Fruit fly (Drosophila melanogaster) whole organism: ENCODE data around the gene CG14561.

ENCODE experiments used
- CG8478 ChIP-seq: fragments of >200 bp; optimal IDR thresholded peaks from 2 replicates; lab custom pipeline; 2018; ENCODE audit warnings: inconsistent platforms
- Dll ChIP-seq: fragments of >200 bp; optimal IDR thresholded peaks from 2 replicates; lab custom pipeline; 2017
- EcR ChIP-seq, 2 experiments: fragments of >200 bp; optimal IDR thresholded peaks; 2 replicates each; lab custom pipeline; 2017; ENCODE audit warnings: missing biosample characterization in 2 of 2, missing genetic modification characterization in 2 of 2, missing genetic modification reagents in 2 of 2
- pan ChIP-seq: fragments of >200 bp; optimal IDR thresholded peaks from 2 replicates; lab custom pipeline; 2017
- psq ChIP-seq: fragments of >200 bp; optimal IDR thresholded peaks from 2 replicates; lab custom pipeline; 2017
- usp ChIP-seq: fragments of >200 bp; optimal IDR thresholded peaks from 2 replicates; lab custom pipeline; 2017; ENCODE audit warnings: missing biosample characterization, missing genetic modification characterization, mixed read lengths

The CG14561 gene

DNA sequence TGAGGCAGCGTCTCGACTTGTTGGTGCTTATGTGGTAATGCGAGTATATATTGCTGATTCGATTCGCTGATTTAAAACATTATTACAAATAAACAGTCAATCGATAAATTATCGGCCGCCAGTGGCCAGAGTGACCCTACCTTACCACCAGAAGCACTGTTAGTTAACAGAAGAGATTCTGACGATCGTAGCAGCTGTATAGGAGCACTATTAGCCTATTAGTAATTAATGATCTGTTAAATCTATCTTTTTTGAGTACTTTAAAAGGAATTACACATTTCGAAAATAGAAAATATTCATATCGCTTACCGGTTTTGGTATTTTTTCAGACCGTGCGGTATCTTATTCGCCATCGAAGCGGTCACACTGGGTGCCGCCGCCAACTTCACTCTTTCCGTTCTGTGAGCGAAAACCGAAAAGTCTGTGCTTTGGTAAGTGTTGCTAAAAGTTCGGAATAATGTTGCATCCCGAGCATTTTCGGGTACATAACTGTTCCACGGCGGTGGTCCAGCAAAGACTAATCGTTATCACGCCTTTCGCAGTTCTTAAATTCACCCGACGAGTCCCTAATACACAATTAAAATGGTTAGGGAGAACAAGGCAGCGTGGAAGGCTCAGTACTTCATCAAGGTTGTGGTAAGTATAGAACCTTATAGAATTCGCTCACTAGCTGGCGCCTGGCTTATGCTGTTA lies 10.1 kb downstream of the CG14561 start, which contains the start of the genes CG7130 and RpLP0:
Gene CG7130 (minus strand): TSS at position 51 of the 693 bp plus-strand sequence.
Gene RpLP0 (plus strand): TSS at position 162 of the 693 bp plus-strand sequence.
- no peak for TF ChIP-seq CG8478 (lab: Kevin White, UChicago)
- TF ChIP-seq EcR (GFP tag; optimal IDR thresholded peaks at IDR 0.05; lab: Kevin White, UChicago), result no peak
- no peak for TF ChIP-seq usp
- TF ChIP-seq pan, result no peak
- no peak for TF ChIP-seq Dll
- no peak for TF ChIP-seq psq (lab: Kevin White, UChicago)

DNA sequence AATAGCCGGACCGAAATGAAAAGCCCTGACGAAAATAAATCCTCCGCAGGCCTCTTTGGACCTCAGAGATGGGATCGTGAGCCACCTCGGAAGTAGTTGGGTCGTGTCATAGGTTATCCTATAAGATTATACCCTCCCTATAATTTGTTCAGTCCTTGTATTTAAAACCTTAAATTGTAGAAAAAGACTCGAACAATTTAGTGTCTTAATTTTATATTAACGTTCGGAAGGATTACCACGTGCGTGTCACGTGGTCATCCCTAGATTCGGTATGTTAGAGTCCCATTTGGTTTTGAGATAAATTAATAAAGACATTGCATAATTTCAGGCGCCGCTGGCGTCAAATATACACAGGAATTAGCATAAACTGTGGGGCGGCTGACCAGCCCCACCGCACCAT lies 12.4 kb downstream of the CG14561 start:
- no peak for TF ChIP-seq Dll
- TF ChIP-seq pan, result no peak
- no peak for TF ChIP-seq psq (lab: Kevin White, UChicago)
- no peak for TF ChIP-seq EcR (GFP tag; optimal IDR thresholded peaks at IDR 0.05; lab: Kevin White, UChicago)
- no peak for TF ChIP-seq usp
- TF ChIP-seq CG8478 (lab: Kevin White, UChicago), result no peak

DNA sequence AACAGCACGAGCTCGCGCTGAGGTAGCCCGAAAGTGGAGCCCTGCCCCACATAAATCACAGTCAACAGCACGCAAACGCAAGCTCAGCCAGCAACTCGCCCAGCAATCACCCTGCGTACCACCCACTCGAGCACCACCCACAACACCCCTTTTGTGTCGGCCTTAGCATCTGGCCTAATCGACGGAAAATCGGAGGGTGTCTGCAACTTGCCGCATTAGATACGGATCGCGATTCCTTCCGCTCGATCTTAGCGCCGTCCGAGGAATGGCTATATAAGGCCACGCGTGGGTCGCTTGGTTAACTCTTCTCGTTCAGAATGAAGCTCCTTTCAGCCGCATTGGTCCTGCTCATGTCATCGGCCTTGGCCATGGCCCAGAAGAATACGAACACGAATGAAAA lies 14.3 kb downstream of the CG14561 start, which contains the start of gene Sfp79B:
Gene Sfp79B (plus strand): TSS at position 301 of the 400 bp plus-strand sequence.
- TF ChIP-seq Dll, result no peak
- TF ChIP-seq psq (lab: Kevin White, UChicago), result no peak
- TF ChIP-seq pan, result no peak
- TF ChIP-seq usp, result no peak
- TF ChIP-seq EcR (GFP tag; optimal IDR thresholded peaks at IDR 0.05; lab: Kevin White, UChicago), result no peak
- TF ChIP-seq CG8478 (lab: Kevin White, UChicago), result no peak

DNA sequence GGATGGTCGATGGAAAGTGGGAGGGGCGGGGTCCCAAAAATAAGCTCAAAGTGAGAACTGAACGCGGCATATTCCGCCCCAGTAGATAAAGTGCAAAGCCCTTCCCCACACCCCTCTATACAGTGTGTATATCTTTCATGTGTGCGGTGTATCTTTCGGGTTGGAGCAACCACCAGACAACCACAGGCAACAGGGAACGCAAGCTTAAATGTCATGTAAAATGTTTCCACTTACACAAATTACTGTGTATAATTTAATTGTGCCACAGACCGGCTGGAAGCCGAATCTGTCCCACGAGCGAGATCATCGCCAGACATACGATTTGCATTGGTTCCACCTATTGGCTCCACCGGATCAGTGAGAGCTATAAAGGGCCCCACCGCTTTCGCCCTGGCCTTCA lies 16.7 kb downstream of the CG14561 start, which contains the start of gene msopa:
Gene msopa (plus strand): TSS at position 301 of the 400 bp plus-strand sequence.
- TF ChIP-seq psq (lab: Kevin White, UChicago) (no peak), usp (no peak), Dll (no peak), pan (no peak), EcR (GFP tag; optimal IDR thresholded peaks at IDR 0.05; lab: Kevin White, UChicago) (no peak), CG8478 (lab: Kevin White, UChicago) (no peak)

DNA sequence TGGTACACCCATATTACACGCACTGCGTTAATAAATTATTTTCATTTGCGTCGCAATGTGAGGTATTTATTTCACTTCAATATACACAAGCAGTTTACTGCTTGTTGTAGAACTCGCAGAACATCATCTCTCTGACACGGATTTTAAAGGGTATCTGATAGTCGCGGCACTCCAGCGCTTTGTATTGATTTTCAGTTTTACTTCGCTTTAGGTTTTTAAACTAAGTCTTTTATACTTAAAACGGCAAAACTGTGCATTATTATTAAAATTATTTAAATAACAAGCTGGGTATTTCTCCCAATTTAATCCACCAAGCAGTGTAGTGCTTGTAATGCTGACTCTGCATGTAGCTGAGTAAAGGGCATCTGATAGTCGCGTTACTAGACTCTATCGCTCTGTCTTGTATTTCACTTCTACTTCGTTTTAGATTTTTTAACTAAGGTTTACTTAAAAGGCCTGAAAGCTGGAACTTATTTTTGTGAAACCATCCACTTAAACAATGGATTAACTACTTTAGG lies 17.5 kb downstream of the CG14561 start:
- no peak for TF ChIP-seq Dll
- no peak for TF ChIP-seq EcR (GFP tag; optimal IDR thresholded peaks at IDR 0.05; lab: Kevin White, UChicago)

DNA sequence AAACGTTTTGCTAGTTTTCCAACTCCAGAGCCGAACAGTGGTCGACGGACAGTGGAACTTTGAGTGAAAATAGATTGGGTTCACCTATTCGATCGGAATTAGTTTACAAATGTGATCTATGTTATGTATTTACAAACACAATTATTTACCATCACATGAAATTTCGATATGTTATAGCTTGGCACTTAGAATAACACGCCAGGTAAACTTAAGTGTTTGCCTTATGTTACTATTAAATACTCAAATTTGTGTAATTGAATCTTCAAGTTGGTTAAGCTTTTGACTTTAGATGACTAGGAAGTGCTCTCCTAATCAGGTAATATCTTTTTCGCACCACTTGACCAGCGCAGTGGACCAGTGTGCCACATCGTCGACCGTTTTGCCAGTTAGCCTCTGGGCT lies 25.6 kb downstream of the CG14561 start:
- no peak for TF ChIP-seq EcR (GFP tag; optimal IDR thresholded peaks at IDR 0.05; lab: Kevin White, UChicago)
- no peak for TF ChIP-seq psq (lab: Kevin White, UChicago)
- TF ChIP-seq pan, result no peak
- TF ChIP-seq usp, result no peak
- TF ChIP-seq CG8478 (lab: Kevin White, UChicago), result no peak
- TF ChIP-seq Dll, result no peak

DNA sequence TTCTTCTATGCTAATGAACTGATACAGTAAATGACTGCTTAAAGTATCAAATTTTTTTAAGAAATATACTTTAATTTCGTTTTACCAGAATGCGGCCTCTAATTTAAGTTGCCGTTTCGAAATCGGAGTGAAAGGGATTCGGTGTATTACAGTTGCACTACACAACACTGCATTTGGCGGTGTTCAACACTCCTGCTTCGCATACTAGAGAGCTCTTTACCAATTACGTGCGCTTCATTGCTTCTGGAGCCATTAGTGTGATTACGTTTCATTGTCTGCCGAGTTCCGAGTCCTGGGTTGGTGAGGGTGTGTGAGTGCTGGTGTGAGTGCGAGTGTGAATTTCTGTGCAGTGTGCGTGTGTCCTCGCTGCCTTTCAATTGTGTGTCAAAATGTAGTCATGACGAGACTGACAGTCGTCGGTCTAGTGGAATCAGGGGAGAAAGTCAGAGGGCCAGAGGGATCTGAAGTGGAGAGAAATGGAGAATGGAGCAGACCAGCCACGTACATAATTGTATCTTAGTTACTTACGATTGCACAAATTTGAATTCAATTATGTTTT lies 28.7 kb downstream of the CG14561 start:
- TF ChIP-seq psq (lab: Kevin White, UChicago) (no peak), CG8478 (lab: Kevin White, UChicago) (no peak), pan (no peak), Dll (no peak), usp (no peak), EcR (GFP tag; optimal IDR thresholded peaks at IDR 0.05; lab: Kevin White, UChicago) (no peak)

DNA sequence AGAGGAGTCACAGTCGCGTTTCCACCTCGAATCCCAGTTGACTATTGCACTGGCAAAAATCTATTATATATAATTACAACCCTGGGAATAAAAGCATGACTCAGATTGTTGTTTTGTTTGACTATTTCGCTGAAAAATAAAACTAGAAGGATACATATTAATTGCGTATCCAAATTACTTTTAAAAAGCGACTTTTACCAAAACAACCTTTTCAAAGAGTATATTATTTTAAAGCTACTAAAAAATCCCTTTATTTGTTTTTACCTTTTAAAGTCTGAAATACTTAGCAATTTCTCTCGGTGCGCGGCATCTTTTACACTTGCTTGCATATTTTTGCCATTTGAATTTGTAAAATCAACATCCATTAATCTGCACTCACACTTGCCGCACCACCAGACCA lies 41.0 kb downstream of the CG14561 start:
- no peak for TF ChIP-seq pan
- TF ChIP-seq usp, result no peak
- TF ChIP-seq Dll, result no peak
- TF ChIP-seq psq (lab: Kevin White, UChicago), result no peak
- TF ChIP-seq CG8478 (lab: Kevin White, UChicago), result no peak
- TF ChIP-seq EcR (GFP tag; optimal IDR thresholded peaks at IDR 0.05; lab: Kevin White, UChicago), result no peak

DNA sequence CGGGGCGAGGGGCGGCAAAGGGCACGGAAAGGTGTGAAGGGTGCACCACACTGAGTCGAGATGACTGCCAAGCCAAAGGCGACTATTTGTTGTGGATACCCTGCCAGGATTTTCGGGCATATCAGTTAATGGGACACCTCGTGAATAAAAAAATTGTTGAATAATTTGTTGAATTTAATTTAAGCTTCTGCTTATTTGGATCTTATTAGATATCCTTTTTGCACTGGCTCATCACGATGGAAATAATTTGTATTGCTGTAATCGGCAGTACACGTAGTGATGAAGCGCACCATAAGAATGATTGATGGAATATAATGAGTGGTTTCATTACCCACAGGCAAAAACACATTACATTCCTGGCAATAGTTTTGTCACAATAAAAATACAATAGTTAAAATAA lies 44.2 kb downstream of the CG14561 start:
- TF ChIP-seq EcR (GFP tag; optimal IDR thresholded peaks at IDR 0.05; lab: Kevin White, UChicago) (no peak), Dll (no peak), usp (no peak), CG8478 (lab: Kevin White, UChicago) (no peak), psq (lab: Kevin White, UChicago) (no peak), pan (no peak)

DNA sequence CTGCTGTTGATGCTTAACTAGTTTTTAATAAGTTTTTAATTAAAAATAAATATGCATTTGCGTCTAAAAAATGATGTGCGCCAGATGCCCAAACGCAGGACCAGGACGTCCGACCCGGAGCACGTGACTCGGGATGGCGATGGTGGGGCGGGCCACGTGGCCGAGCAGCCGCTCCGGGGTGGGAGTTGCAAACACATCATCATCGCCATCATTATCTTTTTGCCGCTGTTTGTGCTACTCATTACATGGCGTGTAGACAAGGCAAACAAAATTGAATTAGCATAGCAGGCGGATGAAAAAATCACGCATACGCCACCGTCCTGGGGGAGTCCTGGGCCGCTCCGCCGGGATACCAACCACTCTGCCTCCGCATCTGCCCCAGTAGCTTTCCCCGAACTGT lies 47.5 kb downstream of the CG14561 start:
- TF ChIP-seq Dll (no peak), pan (no peak), EcR (GFP tag; optimal IDR thresholded peaks at IDR 0.05; lab: Kevin White, UChicago) (no peak), CG8478 (lab: Kevin White, UChicago) (no peak), psq (lab: Kevin White, UChicago) (no peak), usp (no peak)
